Worm (Caenorhabditis elegans) whole organism, L1 larva: ENCODE results near the gene Y54F10BM.21.

ENCODE experiments used
- C34B4.2 ChIP-seq: sonication (generic microtip); optimal IDR thresholded peaks from 2 replicates; lab custom pipeline; 2017; ENCODE audit warnings: mild to moderate bottlenecking, missing genetic modification characterization, missing compliant biosample characterization
- F16B12.6 ChIP-seq: fragments of 150-350 bp; optimal IDR thresholded peaks from 2 replicates; lab custom pipeline; 2014; ENCODE audit warnings: missing biosample characterization, missing genetic modification characterization
- Y116A8C.19 ChIP-seq: sonication (generic microtip); optimal IDR thresholded peaks from 2 replicates; lab custom pipeline; 2016; ENCODE audit warnings: missing compliant biosample characterization, missing genetic modification characterization, borderline replicate concordance
- aha-1 ChIP-seq: fragments of 150-350 bp; optimal IDR thresholded peaks from 2 replicates; lab custom pipeline; 2014; ENCODE audit warnings: missing biosample characterization, missing genetic modification characterization
- alr-1 ChIP-seq: fragments of 200-800 bp; sonication (Bioruptor generic); optimal IDR thresholded peaks from 2 replicates; lab custom pipeline; 2018; ENCODE audit warnings: borderline replicate concordance, mild to moderate bottlenecking, missing genetic modification characterization, missing compliant biosample characterization
- ama-1 ChIP-seq: fragments of 150-350 bp; optimal IDR thresholded peaks from 2 replicates; lab custom pipeline; 2014
- ceh-63 ChIP-seq: fragments of 200-800 bp; sonication (Bioruptor generic); optimal IDR thresholded peaks from 2 replicates; lab custom pipeline; 2018; ENCODE audit warnings: mild to moderate bottlenecking, missing genetic modification characterization, missing compliant biosample characterization
- ceh-8 ChIP-seq: fragments of 200-800 bp; sonication (Bioruptor generic); optimal IDR thresholded peaks from 2 replicates; lab custom pipeline; 2018; ENCODE audit warnings: mild to moderate bottlenecking, missing genetic modification characterization, moderate library complexity, missing compliant biosample characterization
- ceh-82 ChIP-seq, 3 experiments: fragments of 150-350 bp in 1 of 3; sonication (generic microtip) in 2 of 3; optimal IDR thresholded peaks; 2 replicates each; lab custom pipeline; 2014 to 2017; ENCODE audit warnings: missing biosample characterization in 3 of 3, missing genetic modification characterization in 3 of 3
- ceh-90 ChIP-seq: sonication (generic microtip); optimal IDR thresholded peaks from 2 replicates; lab custom pipeline; 2016; ENCODE audit warnings: missing genetic modification characterization, missing compliant biosample characterization
- dpl-1 ChIP-seq, 3 experiments: fragments of 150-350 bp in 2 of 3; sonication (generic microtip) in 1 of 3; optimal IDR thresholded peaks; 2 replicates each; lab custom pipeline; 2014 to 2017; ENCODE audit warnings: missing biosample characterization in 3 of 3, missing genetic modification characterization in 3 of 3, missing genetic modification reagents in 3 of 3
- dsc-1 ChIP-seq: sonication (generic microtip); optimal IDR thresholded peaks from 2 replicates; lab custom pipeline; 2016; ENCODE audit warnings: mild to moderate bottlenecking, missing genetic modification characterization, missing compliant biosample characterization
- efl-1 ChIP-seq, 4 experiments: fragments of 150-350 bp; optimal IDR thresholded peaks in 3 of 4; peaks in 1 of 4; 1 replicate in 1 of 4; 2 replicates in 3 of 4; lab custom pipeline; 2014; ENCODE audit warnings: missing biosample characterization in 2 of 4, missing genetic modification characterization in 2 of 4, missing genetic modification reagents in 2 of 4
- efl-3 ChIP-seq: fragments of 200-800 bp; sonication (Bioruptor generic); optimal IDR thresholded peaks from 2 replicates; lab custom pipeline; 2018; ENCODE audit warnings: mild to moderate bottlenecking, missing genetic modification characterization, missing compliant biosample characterization
- ets-5 ChIP-seq: fragments of 200-800 bp; sonication (Bioruptor generic); IDR thresholded peaks from 2 replicates; pipeline ENCODE4 v1.3.6; 2022; ENCODE audit warnings: missing genetic modification characterization, missing compliant biosample characterization
- fkh-10 ChIP-seq: sonication (generic microtip); optimal IDR thresholded peaks from 2 replicates; lab custom pipeline; 2017; ENCODE audit warnings: missing biosample characterization, missing genetic modification reagents, missing genetic modification characterization
- fkh-4 ChIP-seq: sonication (generic microtip); optimal IDR thresholded peaks from 2 replicates; lab custom pipeline; 2016; ENCODE audit warnings: missing compliant biosample characterization, missing genetic modification characterization, borderline replicate concordance
- fkh-8 ChIP-seq: sonication (generic microtip); optimal IDR thresholded peaks from 2 replicates; lab custom pipeline; 2016; ENCODE audit warnings: mild to moderate bottlenecking, missing genetic modification characterization, missing compliant biosample characterization
- hpl-2 ChIP-seq: fragments of 150-350 bp; optimal IDR thresholded peaks from 2 replicates; lab custom pipeline; 2014; ENCODE audit warnings: missing biosample characterization, missing genetic modification reagents, missing genetic modification characterization
- jun-1 ChIP-seq: fragments of 150-350 bp; optimal IDR thresholded peaks from 2 replicates; lab custom pipeline; 2014; ENCODE audit warnings: missing biosample characterization, missing genetic modification reagents, missing genetic modification characterization
- lin-13 ChIP-seq: fragments of 150-350 bp; optimal IDR thresholded peaks from 2 replicates; lab custom pipeline; 2014; ENCODE audit warnings: missing biosample characterization, missing genetic modification reagents, missing genetic modification characterization
- lin-14 ChIP-seq: fragments of 200-800 bp; sonication (Bioruptor generic); optimal IDR thresholded peaks from 2 replicates; lab custom pipeline; 2018; ENCODE audit warnings: mild to moderate bottlenecking, missing genetic modification characterization, moderate library complexity, missing compliant biosample characterization
- lin-15B ChIP-seq: fragments of 150-350 bp; sonication (generic microtip); optimal IDR thresholded peaks from 3 replicates; lab custom pipeline; 2014; ENCODE audit warnings: missing biosample characterization, missing genetic modification characterization
- lin-35 ChIP-seq, 2 experiments: fragments of 150-350 bp; optimal IDR thresholded peaks; 2 replicates each; lab custom pipeline; 2014; ENCODE audit warnings: missing biosample characterization in 2 of 2, missing genetic modification characterization in 2 of 2, missing genetic modification reagents in 2 of 2
- mab-9 ChIP-seq: fragments of 200-800 bp; sonication (Bioruptor generic); IDR thresholded peaks from 2 replicates; pipeline ENCODE4 v1.3.6; 2022; ENCODE audit warnings: missing genetic modification reagents, missing genetic modification characterization, missing compliant biosample characterization
- mdl-1 ChIP-seq, 2 experiments: fragments of 150-350 bp; optimal IDR thresholded peaks; 2 replicates each; lab custom pipeline; 2014 to 2017; ENCODE audit warnings: missing biosample characterization in 2 of 2, missing genetic modification characterization in 2 of 2, inconsistent platforms in 1 of 2
- nhr-12 ChIP-seq: sonication (generic microtip); optimal IDR thresholded peaks from 2 replicates; lab custom pipeline; 2017; ENCODE audit warnings: missing biosample characterization, missing genetic modification characterization
- nhr-20 ChIP-seq: sonication (generic microtip); optimal IDR thresholded peaks from 2 replicates; lab custom pipeline; 2016; ENCODE audit warnings: mild to moderate bottlenecking, missing genetic modification characterization, missing compliant biosample characterization
- nhr-28 ChIP-seq: fragments of 150-350 bp; optimal IDR thresholded peaks from 2 replicates; lab custom pipeline; 2014; ENCODE audit warnings: missing biosample characterization, missing genetic modification characterization
- nhr-47 ChIP-seq: sonication (generic microtip); optimal IDR thresholded peaks from 2 replicates; lab custom pipeline; 2016; ENCODE audit warnings: mild to moderate bottlenecking, missing genetic modification characterization, moderate library complexity, missing compliant biosample characterization
- nhr-77 ChIP-seq: fragments of 150-350 bp; optimal IDR thresholded peaks from 2 replicates; lab custom pipeline; 2014; ENCODE audit warnings: missing biosample characterization, missing genetic modification characterization
- nhr-84 ChIP-seq: sonication (generic microtip); optimal IDR thresholded peaks from 2 replicates; lab custom pipeline; 2017; ENCODE audit warnings: missing biosample characterization, missing genetic modification characterization
- nhr-85 ChIP-seq: sonication (generic microtip); peaks from one replicate; lab custom pipeline; 2016; ENCODE audit warnings: missing genetic modification characterization, inconsistent platforms, missing compliant biosample characterization
- nhr-90 ChIP-seq: sonication (generic microtip); optimal IDR thresholded peaks from 2 replicates; lab custom pipeline; 2016; ENCODE audit warnings: mild to moderate bottlenecking, missing genetic modification characterization, missing compliant biosample characterization; ENCODE audit not compliant: poor library complexity
- pag-3 ChIP-seq: sonication (generic microtip); optimal IDR thresholded peaks from 2 replicates; lab custom pipeline; 2017; ENCODE audit warnings: missing genetic modification characterization, mild to moderate bottlenecking, missing compliant biosample characterization, antibody characterized with exemption, borderline replicate concordance; ENCODE audit not compliant: insufficient read depth
- rnt-1 ChIP-seq: sonication (generic microtip); optimal IDR thresholded peaks from 2 replicates; lab custom pipeline; 2016; ENCODE audit warnings: mild to moderate bottlenecking, missing genetic modification characterization, moderate library complexity, missing compliant biosample characterization
- skn-1 ChIP-seq: fragments of 150-350 bp; optimal IDR thresholded peaks from 2 replicates; lab custom pipeline; 2014; ENCODE audit warnings: missing biosample characterization, missing genetic modification characterization
- snpc-4 ChIP-seq: fragments of 150-350 bp; optimal IDR thresholded peaks from 2 replicates; lab custom pipeline; 2014; ENCODE audit warnings: missing biosample characterization, missing genetic modification characterization
- snu-23 ChIP-seq: sonication (generic microtip); optimal IDR thresholded peaks from 2 replicates; lab custom pipeline; 2016; ENCODE audit warnings: missing genetic modification characterization, missing compliant biosample characterization
- sptf-1 ChIP-seq: fragments of 150-350 bp; optimal IDR thresholded peaks from 2 replicates; lab custom pipeline; 2014; ENCODE audit warnings: missing biosample characterization, missing genetic modification characterization
- tbx-2 ChIP-seq: sonication (generic microtip); optimal IDR thresholded peaks from 2 replicates; lab custom pipeline; 2016; ENCODE audit warnings: missing genetic modification characterization, missing compliant biosample characterization
- unc-130 ChIP-seq: fragments of 150-350 bp; optimal IDR thresholded peaks from 2 replicates; lab custom pipeline; 2017; ENCODE audit warnings: missing biosample characterization, missing genetic modification characterization, inconsistent platforms
- unc-86 ChIP-seq: sonication (generic microtip); optimal IDR thresholded peaks from 2 replicates; lab custom pipeline; 2016; ENCODE audit warnings: missing genetic modification characterization, missing compliant biosample characterization
- xbp-1 ChIP-seq: sonication (generic microtip); optimal IDR thresholded peaks from 2 replicates; lab custom pipeline; 2016; ENCODE audit warnings: missing genetic modification characterization, missing compliant biosample characterization

The Y54F10BM.21 gene

ce11 chrIII:2272075-2272474 is 4.9 kb upstream of the Y54F10BM.21 start, which contains the start of gene fbxa-48:
TSS of gene fbxa-48 (minus strand) at chrIII:2272175.
- TF ChIP-seq efl-1 (optimal IDR thresholded peaks at IDR 0.05; lab: Kevin White, UChicago) = no peak
- TF ChIP-seq efl-1 (GFP tag; optimal IDR thresholded peaks at IDR 0.05 in 1 of 2; lab: Kevin White, UChicago) = peak in 1 of 2 experiments; percentile 75
- TF ChIP-seq snpc-4 = no peak
- TF ChIP-seq lin-35 (GFP tag; optimal IDR thresholded peaks at IDR 0.05; lab: Kevin White, UChicago) = peak in 1 of 2 experiments; percentile 13

- TF ChIP-seq ceh-63 (GFP tag; lab: Kevin White, UChicago) (no peak), rnt-1 (tag; lab: Kevin White, UChicago) (no peak), nhr-28 (tag; lab: Kevin White, UChicago) (no peak), dsc-1 (tag; lab: Kevin White, UChicago) (no peak), efl-3 (GFP tag; lab: Kevin White, UChicago) (no peak), snu-23 (GFP tag; lab: Kevin White, UChicago) (no peak), jun-1 (tag; lab: Kevin White, UChicago) (no peak), unc-130 (tag; lab: Kevin White, UChicago) (no peak), lin-15B (tag; lab: Kevin White, UChicago) (no peak), tbx-2 (tag; lab: Kevin White, UChicago) (no peak), skn-1 (tag; lab: Kevin White, UChicago) (no peak), F16B12.6 (no peak), Y116A8C.19 (tag; lab: Kevin White, UChicago) (no peak)
Measured at ce11 chrIII:2272732-2273131, 4.2 kb upstream of the Y54F10BM.21 start, which contains the start of gene fbxa-39. TSS of gene fbxa-39 (plus strand) at chrIII:2273032.

ce11 chrIII:2279457-2279856 is 2.5 kb downstream of the Y54F10BM.21 start, which contains the start of gene Y54F10BM.23:
TSS of gene Y54F10BM.23 (minus strand) at chrIII:2279557.
- TF ChIP-seq unc-86 (no peak), ceh-82 (tag; optimal IDR thresholded peaks at IDR 0.05; lab: Kevin White, UChicago) (no peak), dpl-1 (GFP tag; optimal IDR thresholded peaks at IDR 0.05; lab: Kevin White, UChicago) (no peak), lin-15B (tag; lab: Kevin White, UChicago) (no peak), fkh-4 (tag; lab: Kevin White, UChicago) (no peak), nhr-47 (no peak), fkh-8 (tag; lab: Kevin White, UChicago) (no peak), nhr-85 (tag; lab: Kevin White, UChicago) (no peak), Y116A8C.19 (tag; lab: Kevin White, UChicago) (no peak), efl-1 (optimal IDR thresholded peaks at IDR 0.05; lab: Kevin White, UChicago) (no peak), efl-1 (GFP tag; optimal IDR thresholded peaks at IDR 0.05 in 1 of 2; lab: Kevin White, UChicago) (no peak)

- no peak for TF ChIP-seq dsc-1 (tag; lab: Kevin White, UChicago)
- TF ChIP-seq ceh-63 (GFP tag; lab: Kevin White, UChicago) = no peak
- TF ChIP-seq ceh-82 (tag; optimal IDR thresholded peaks at IDR 0.05; lab: Kevin White, UChicago) = no peak
- no peak for TF ChIP-seq xbp-1 (tag; lab: Kevin White, UChicago)
- TF ChIP-seq nhr-12 = no peak
- TF ChIP-seq tbx-2 (tag; lab: Kevin White, UChicago) = no peak
- peak in 1 of 2 experiments; percentile 10 for TF ChIP-seq lin-35 (GFP tag; optimal IDR thresholded peaks at IDR 0.05; lab: Kevin White, UChicago)
- TF ChIP-seq ceh-90 = no peak
- TF ChIP-seq dpl-1 (GFP tag; optimal IDR thresholded peaks at IDR 0.05; lab: Kevin White, UChicago) = no peak
- peak; percentile 30 for TF ChIP-seq nhr-20 (tag; lab: Kevin White, UChicago)
- TF ChIP-seq C34B4.2 (tag; lab: Kevin White, UChicago) = no peak
- no peak for TF ChIP-seq pag-3
- no peak for TF ChIP-seq mab-9 (GFP tag; lab: Robert Waterston, UW)
- no peak for TF ChIP-seq ama-1
- no peak for TF ChIP-seq ceh-8 (GFP tag; lab: Kevin White, UChicago)
- peak; percentile 82 for TF ChIP-seq nhr-85 (tag; lab: Kevin White, UChicago)
- no peak for TF ChIP-seq jun-1 (tag; lab: Kevin White, UChicago)
- TF ChIP-seq fkh-10 (GFP tag; lab: Kevin White, UChicago) = no peak
- no peak for TF ChIP-seq sptf-1
- TF ChIP-seq aha-1 (tag; lab: Kevin White, UChicago) = no peak
- TF ChIP-seq mdl-1 (tag; optimal IDR thresholded peaks at IDR 0.05; lab: Kevin White, UChicago) = no peak
- no peak for TF ChIP-seq unc-86
- no peak for TF ChIP-seq nhr-47
- no peak for TF ChIP-seq alr-1 (tag; lab: Kevin White, UChicago)
- TF ChIP-seq lin-13 (GFP tag; lab: Kevin White, UChicago) = no peak
- peak; percentile 28 for TF ChIP-seq nhr-90 (tag; lab: Kevin White, UChicago)
- no peak for TF ChIP-seq hpl-2 (GFP tag; lab: Kevin White, UChicago)
- no peak for TF ChIP-seq nhr-84 (tag; lab: Kevin White, UChicago)
- no peak for TF ChIP-seq ets-5
- no peak for TF ChIP-seq lin-14
- TF ChIP-seq nhr-77 = no peak
Measured at ce11 chrIII:2280569-2280968, 3.6 kb downstream of the Y54F10BM.21 start, which contains the start of gene Y54F10BM.22. TSS of gene Y54F10BM.22 (plus strand) at chrIII:2280899.
